Fruit fly (Drosophila melanogaster) whole organism, adult: ENCODE results near the gene CG10324.

Experiments used
- CG11617 ChIP-seq: fragments of 200-800 bp; sonication (Bioruptor generic); optimal IDR thresholded peaks from 2 replicates; lab custom pipeline; 2017; ENCODE audit warnings: mild to moderate bottlenecking, missing biosample characterization, missing genetic modification reagents, missing genetic modification characterization
- CG7045 ChIP-seq: fragments of 200-800 bp; sonication (Bioruptor generic); optimal IDR thresholded peaks from 2 replicates; lab custom pipeline; 2017; ENCODE audit warnings: missing biosample characterization, mild to moderate bottlenecking, missing genetic modification characterization
- CG7101 ChIP-seq: fragments of 200-800 bp; sonication (Bioruptor generic); optimal IDR thresholded peaks from 2 replicates; lab custom pipeline; 2018; ENCODE audit warnings: missing biosample characterization, mild to moderate bottlenecking, missing genetic modification characterization, moderate library complexity
- Clk ChIP-seq: fragments of 200-800 bp; sonication (Bioruptor generic); optimal IDR thresholded peaks from 2 replicates; lab custom pipeline; 2017; ENCODE audit warnings: missing biosample characterization, missing genetic modification characterization
- Crg-1 ChIP-seq: fragments of 200-800 bp; sonication (Bioruptor generic); optimal IDR thresholded peaks from 2 replicates; lab custom pipeline; 2016; ENCODE audit warnings: missing biosample characterization, missing genetic modification characterization
- bab1 ChIP-seq: fragments of 200-800 bp; sonication (Bioruptor generic); optimal IDR thresholded peaks from 3 replicates; lab custom pipeline; 2019; ENCODE audit warnings: missing biosample characterization, mild to moderate bottlenecking, missing genetic modification characterization, moderate library complexity
- cic ChIP-seq: fragments of 200-800 bp; sonication (Bioruptor generic); optimal IDR thresholded peaks from 2 replicates; lab custom pipeline; 2017; ENCODE audit warnings: missing biosample characterization, mild to moderate bottlenecking, missing genetic modification characterization, moderate library complexity
- kay ChIP-seq: fragments of 200-800 bp; sonication (Bioruptor generic); peaks from one replicate; lab custom pipeline; 2016; ENCODE audit warnings: missing biosample characterization, missing genetic modification characterization, borderline replicate concordance
- pad ChIP-seq: fragments of 200-800 bp; sonication (Bioruptor generic); optimal IDR thresholded peaks from 3 replicates; lab custom pipeline; 2017; ENCODE audit warnings: missing biosample characterization, missing genetic modification characterization, mild to moderate bottlenecking, moderate library complexity, missing genetic modification reagents
- toe ChIP-seq: fragments of 200-800 bp; sonication (Bioruptor generic); optimal IDR thresholded peaks from 2 replicates; lab custom pipeline; 2016; ENCODE audit warnings: missing biosample characterization, missing genetic modification characterization

- TF ChIP-seq kay (GFP tag; lab: Kevin White, UChicago) = no peak
- no peak for TF ChIP-seq CG7045 (GFP tag; lab: Kevin White, UChicago)
- TF ChIP-seq bab1 (GFP tag; lab: Kevin White, UChicago) = no peak
- TF ChIP-seq CG11617 = no peak
- TF ChIP-seq CG7101 (tag; lab: Kevin White, UChicago) = no peak
- TF ChIP-seq pad = no peak
- no peak for TF ChIP-seq toe (GFP tag; lab: Kevin White, UChicago)
- no peak for TF ChIP-seq cic (GFP tag; lab: Kevin White, UChicago)
- TF ChIP-seq Crg-1 (GFP tag; lab: Kevin White, UChicago) = no peak
- no peak for TF ChIP-seq Clk (GFP tag; lab: Kevin White, UChicago)
These were observed 33.5 kb downstream of the CG10324 start, which contains the start of gene CG12783 for dm6 chr3R:16613300-16613699.
